Worm (Caenorhabditis elegans): ENCODE measurements around the gene him-8.

The him-8 gene

DNA sequence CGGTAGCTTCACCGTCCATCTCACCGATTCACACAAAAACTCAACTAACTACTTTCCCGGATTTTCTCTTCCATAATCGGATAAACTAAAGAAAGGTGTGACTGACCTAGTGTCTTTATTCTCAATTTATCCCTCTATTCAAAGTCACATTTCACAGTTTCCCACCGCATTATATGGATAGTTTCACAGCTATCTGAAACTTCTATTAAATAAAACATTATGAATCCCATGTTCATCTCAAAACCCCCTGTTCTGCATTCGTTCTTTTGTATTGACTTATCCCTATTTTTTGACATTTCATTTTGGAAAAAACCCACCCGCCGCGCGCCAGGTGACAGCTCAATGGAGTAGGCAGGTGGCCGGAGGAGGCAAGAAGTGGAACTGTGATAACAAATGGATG lies 6.1 kb downstream of the him-8 start:
- TF ChIP-seq unc-62 (GFP tag; optimal IDR thresholded peaks at IDR 0.05 in 1 of 2) = peak in 1 of 2 experiments; percentile 95
- TF ChIP-seq unc-62 (tag; optimal IDR thresholded peaks at IDR 0.05) = no peak
- TF ChIP-seq lin-13 (GFP tag; optimal IDR thresholded peaks at IDR 0.05) = no peak

DNA sequence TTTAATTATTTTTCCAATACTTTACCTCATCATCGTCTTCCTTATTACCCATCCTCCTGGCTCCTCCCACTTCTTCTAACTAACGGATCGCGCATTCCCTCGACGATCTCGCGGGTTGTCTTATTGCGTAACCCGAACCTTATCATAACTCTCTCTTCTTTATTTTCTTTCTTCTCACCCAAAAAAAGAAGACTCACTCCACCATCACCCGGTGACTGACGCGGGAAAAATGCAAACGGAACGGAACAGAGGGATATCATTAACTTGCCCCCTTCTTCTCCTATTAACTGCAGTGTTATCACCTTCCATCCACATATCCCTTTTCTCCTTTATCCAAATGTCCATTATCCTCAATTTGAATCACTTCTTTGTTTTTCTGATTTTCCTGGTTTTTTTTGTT lies 8.4 kb downstream of the him-8 start:
- no peak for TF ChIP-seq T26A8.4 (GFP tag; IDR thresholded peaks at IDR 0.05)
- no peak for TF ChIP-seq spr-3 (GFP tag; optimal IDR thresholded peaks at IDR 0.05)
- TF ChIP-seq nhr-48 (tag; optimal IDR thresholded peaks at IDR 0.05) = no peak
- no peak for TF ChIP-seq aha-1 (tag)
- TF ChIP-seq lin-1 (GFP tag; IDR thresholded peaks at IDR 0.05) = no peak
- no peak for TF ChIP-seq snpc-1.2 (GFP tag; IDR thresholded peaks at IDR 0.05)

DNA sequence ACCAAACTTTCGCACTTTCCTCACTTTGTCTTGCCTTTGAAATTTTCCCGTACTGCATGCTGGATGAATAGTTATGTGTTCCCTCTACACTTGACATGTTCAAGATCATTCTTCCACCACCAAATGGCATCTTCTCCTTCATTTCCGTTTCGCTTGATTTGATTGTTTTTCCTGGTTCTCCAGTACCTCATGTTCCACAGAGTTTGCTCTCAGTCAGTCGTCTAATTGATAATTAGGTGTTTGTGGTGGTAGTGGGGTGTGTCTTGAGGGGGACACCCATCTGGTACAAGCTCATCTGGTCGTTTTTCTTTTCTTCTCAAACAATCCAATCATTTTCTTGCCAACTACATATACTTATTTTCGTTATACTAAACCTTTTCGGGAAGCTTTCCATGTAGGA lies 9.3 kb downstream of the him-8 start:
- TF ChIP-seq dpl-1 (GFP tag; optimal IDR thresholded peaks at IDR 0.05) (no peak), zfp-3 (GFP tag; conservative IDR thresholded peaks at IDR 0.05) (no peak), ceh-44 (GFP tag; IDR thresholded peaks at IDR 0.05) (no peak), nhr-28 (tag; optimal IDR thresholded peaks at IDR 0.05) (no peak), mxl-3 (GFP tag; optimal IDR thresholded peaks at IDR 0.05) (no peak), zip-11 (GFP tag; IDR thresholded peaks at IDR 0.05) (no peak), hlh-11 (tag; optimal IDR thresholded peaks at IDR 0.05) (no peak), php-3 (GFP tag; IDR thresholded peaks at IDR 0.05) (no peak), vab-7 (GFP tag; IDR thresholded peaks at IDR 0.05) (no peak)

DNA sequence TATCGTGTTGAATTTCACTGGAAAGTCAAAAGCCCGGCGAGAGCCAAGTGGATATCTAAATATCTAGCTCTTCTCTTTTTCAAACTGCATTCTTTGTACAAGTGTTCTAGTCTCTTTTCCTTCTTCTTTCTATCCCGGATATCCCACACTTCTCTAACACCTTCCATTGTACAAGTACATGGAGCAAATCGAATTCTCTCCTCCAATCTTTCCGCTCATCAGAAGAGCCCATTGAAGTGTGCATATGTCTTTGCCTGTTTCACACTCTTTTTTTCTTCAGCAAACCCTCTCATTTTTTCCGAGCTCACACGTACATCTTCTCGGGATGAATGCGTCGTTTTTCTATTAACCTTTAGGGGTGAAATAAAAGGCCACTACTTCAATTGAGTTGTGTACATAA lies 11.8 kb downstream of the him-8 start:
- no peak for TF ChIP-seq gei-8 (GFP tag; optimal IDR thresholded peaks at IDR 0.05)
- peak; percentile 81 for TF ChIP-seq ces-1 (GFP tag; optimal IDR thresholded peaks at IDR 0.05)
- TF ChIP-seq fkh-10 (GFP tag; optimal IDR thresholded peaks at IDR 0.05) = peak; percentile 67

DNA sequence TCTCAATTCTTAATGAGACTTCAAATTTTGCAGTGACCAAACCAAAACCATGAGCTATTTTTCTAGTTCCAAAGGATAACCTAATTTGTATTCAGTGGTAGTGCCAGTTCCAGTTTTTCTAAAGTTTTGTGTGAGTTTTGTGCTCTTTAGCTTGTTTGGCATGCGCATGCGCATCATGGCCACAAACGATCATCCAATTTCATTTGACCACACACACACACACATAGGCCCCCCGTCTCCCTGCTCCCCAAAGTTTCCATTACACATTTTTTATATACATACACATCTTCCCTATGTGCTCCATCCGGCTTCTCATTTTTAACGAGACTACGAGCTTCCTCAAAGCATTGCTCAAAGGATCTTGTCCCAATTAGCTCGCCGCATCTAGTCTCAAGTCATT lies 12.8 kb downstream of the him-8 start:
- TF ChIP-seq aha-1 (tag) (peak; percentile 81), arid-1 (GFP tag; conservative IDR thresholded peaks at IDR 0.05) (no peak)

DNA sequence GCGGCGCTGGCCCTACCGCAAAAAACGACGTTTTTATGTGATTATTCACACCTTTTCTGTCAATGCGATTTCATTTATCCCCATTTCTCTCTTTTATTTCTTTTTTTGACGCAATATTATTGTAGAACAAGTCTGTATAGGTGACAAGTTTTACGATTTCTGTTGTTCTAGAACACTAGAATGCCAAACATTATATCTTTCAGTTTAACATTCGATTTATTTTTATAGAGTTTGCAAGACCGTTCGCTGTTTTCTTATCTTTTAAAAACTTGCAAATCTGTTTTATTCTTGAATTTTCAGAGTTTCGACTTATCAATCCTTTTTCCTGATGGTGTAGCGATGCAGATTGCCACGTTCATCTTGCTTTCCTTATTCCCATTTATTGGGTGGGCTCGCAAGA lies 14.3 kb downstream of the him-8 start, which contains the start of gene efn-2:
efn-2 (plus strand) TSS at position 301 of the 400 bp plus-strand sequence.
- TF ChIP-seq aha-1 (tag) (peak; percentile 3), zag-1 (tag; optimal IDR thresholded peaks at IDR 0.05) (no peak)

DNA sequence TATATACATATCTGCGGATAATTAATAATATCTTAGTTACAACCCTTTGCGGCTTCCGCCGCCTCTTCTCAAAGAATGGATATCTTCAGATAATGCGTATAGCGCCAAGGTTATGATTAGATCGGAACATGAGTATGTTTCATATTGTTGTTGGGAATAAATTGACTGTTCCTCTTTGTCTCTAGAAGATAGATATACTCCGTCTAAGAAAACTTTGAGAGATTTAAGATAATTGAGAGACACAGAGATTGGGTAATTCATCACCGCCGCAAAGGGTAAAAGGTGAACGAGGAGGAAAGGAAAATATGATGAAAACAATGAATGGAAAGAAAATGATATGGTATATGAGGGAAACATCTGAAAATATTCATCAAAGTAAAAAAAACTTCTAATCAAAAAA lies 14.9 kb downstream of the him-8 start:
- TF ChIP-seq tag-97 (GFP tag; IDR thresholded peaks at IDR 0.05) (no peak), unc-62 (GFP tag; optimal IDR thresholded peaks at IDR 0.05 in 1 of 2) (peak in 1 of 2 experiments; percentile 24), unc-62 (tag; optimal IDR thresholded peaks at IDR 0.05) (no peak)

DNA sequence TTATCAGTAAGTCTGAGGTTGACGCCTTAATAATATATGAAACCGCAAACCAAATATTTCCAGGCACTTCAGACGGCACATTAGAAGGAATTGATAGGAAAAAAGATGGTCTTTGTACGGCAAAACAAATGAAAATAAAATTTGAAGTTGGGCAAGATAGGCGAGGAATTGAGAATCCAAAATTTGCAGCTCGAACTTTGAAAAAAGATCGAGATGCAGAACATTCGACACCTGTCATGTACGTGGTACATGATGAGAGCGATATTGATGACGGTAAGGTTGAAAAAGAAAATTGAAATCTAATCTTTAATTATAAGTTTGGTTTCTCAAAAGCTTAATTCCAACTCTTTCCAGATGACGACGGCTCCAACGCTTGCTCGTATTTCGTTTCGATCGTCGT lies 15.9 kb downstream of the him-8 start:
- TF ChIP-seq aha-1 (tag) (peak; percentile 91), mxl-2 (GFP tag; conservative IDR thresholded peaks at IDR 0.05) (no peak)

DNA sequence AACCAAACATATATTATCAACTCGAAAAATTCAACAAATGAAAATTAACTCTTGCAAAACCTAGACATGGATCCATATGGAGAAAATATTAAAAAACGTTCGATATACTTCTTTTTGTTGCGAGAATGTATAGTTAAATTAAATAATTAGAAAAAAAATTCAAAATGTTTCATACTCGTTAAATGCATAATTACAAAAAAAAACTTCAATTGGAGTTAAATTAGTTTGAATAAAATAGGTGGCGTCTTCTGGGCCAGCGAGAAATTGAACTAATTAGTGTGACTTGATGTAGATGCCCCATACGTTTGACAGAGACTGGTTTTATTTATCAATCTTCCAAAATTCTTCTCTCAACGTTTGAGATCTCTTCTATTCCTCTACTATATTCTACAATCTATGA lies 16.7 kb downstream of the him-8 start, which contains the start of gene lgc-43:
lgc-43 (plus strand) TSS at position 301 of the 400 bp plus-strand sequence.
- TF ChIP-seq aly-2 (tag; optimal IDR thresholded peaks at IDR 0.05) (no peak), nhr-25 (tag; optimal IDR thresholded peaks at IDR 0.05; ENCODE audit: borderline replicate concordance, insufficient read depth) (no peak), ztf-7 (tag; optimal IDR thresholded peaks at IDR 0.05) (no peak), cey-2 (tag; optimal IDR thresholded peaks at IDR 0.05; ENCODE audit: borderline replicate concordance, insufficient read depth) (no peak), R02D3.7 (tag; optimal IDR thresholded peaks at IDR 0.05) (no peak), nhr-76 (tag; optimal IDR thresholded peaks at IDR 0.05) (no peak), nhr-42 (GFP tag; IDR thresholded peaks at IDR 0.05) (no peak), fkh-10 (GFP tag; optimal IDR thresholded peaks at IDR 0.05) (no peak), zfp-2 (tag; optimal IDR thresholded peaks at IDR 0.05) (no peak), ceh-20 (GFP tag; IDR thresholded peaks at IDR 0.05) (no peak), madf-5 (GFP tag; IDR thresholded peaks at IDR 0.05) (no peak), zfp-3 (GFP tag; conservative IDR thresholded peaks at IDR 0.05) (no peak), nhr-102 (tag; optimal IDR thresholded peaks at IDR 0.05) (no peak), nhr-10 (tag; optimal IDR thresholded peaks at IDR 0.05) (no peak), lin-13 (GFP tag; optimal IDR thresholded peaks at IDR 0.05) (no peak)

All from whole organism, L4 larva.